Worm (Caenorhabditis elegans) whole organism, dauer: Measurements from ENCODE around the gene F58E6.11.

Source experiments
- unc-62 ChIP-seq: sonication (generic microtip); optimal IDR thresholded peaks from 2 replicates; lab custom pipeline; 2017; ENCODE audit warnings: missing biosample characterization, missing genetic modification reagents, missing genetic modification characterization

The F58E6.11 gene

ce11 chrV:9757884-9758283 is at the start of gene F58E6.11:
F58E6.11 (minus strand) TSS chrV:9757984.
- no peak for TF ChIP-seq unc-62 (GFP tag; lab: Kevin White, UChicago)

ce11 chrV:9805161-9805560 is 47.4 kb upstream of the F58E6.11 start, which contains the start of gene sru-37:
sru-37 (plus strand) TSS chrV:9805461.
- no peak for TF ChIP-seq unc-62 (GFP tag; lab: Kevin White, UChicago)

- no peak for TF ChIP-seq unc-62 (GFP tag; lab: Kevin White, UChicago)
Measured at ce11 chrV:9803176-9803575, 45.4 kb upstream of the F58E6.11 start, which contains the start of gene sru-39. sru-39 (plus strand) TSS chrV:9803476.

ce11 chrV:9801965-9802364 is 44.2 kb upstream of the F58E6.11 start, which contains the start of gene F46B6.10:
F46B6.10 (minus strand) TSS chrV:9802065.
- no peak for TF ChIP-seq unc-62 (GFP tag; lab: Kevin White, UChicago)

- TF ChIP-seq unc-62 (GFP tag; lab: Kevin White, UChicago): no peak
Measured at ce11 chrV:9799076-9799475, 41.3 kb upstream of the F58E6.11 start, which contains the start of gene F46B6.13. F46B6.13 (minus strand) TSS chrV:9799176.

- no peak for TF ChIP-seq unc-62 (GFP tag; lab: Kevin White, UChicago)
Measured at ce11 chrV:9798212-9798611, 40.4 kb upstream of the F58E6.11 start.

ce11 chrV:9796562-9796961 is 38.8 kb upstream of the F58E6.11 start, which contains the start of gene F46B6.9:
F46B6.9 (plus strand) TSS chrV:9796862.
- TF ChIP-seq unc-62 (GFP tag; lab: Kevin White, UChicago): no peak

- TF ChIP-seq unc-62 (GFP tag; lab: Kevin White, UChicago): no peak
Measured at ce11 chrV:9796002-9796401, 38.2 kb upstream of the F58E6.11 start.

- TF ChIP-seq unc-62 (GFP tag; lab: Kevin White, UChicago): no peak
Measured at ce11 chrV:9794997-9795396, 37.2 kb upstream of the F58E6.11 start.

- no peak for TF ChIP-seq unc-62 (GFP tag; lab: Kevin White, UChicago)
Measured at ce11 chrV:9791332-9791731, 33.5 kb upstream of the F58E6.11 start, which contains the start of gene lipl-2. lipl-2 (plus strand) TSS chrV:9791567.

ce11 chrV:9789657-9790261 is 32.0 kb upstream of the F58E6.11 start, which contains the start of gene ztf-7:
ztf-7 (minus strand) TSS chrV:9789707.
- no peak for TF ChIP-seq unc-62 (GFP tag; lab: Kevin White, UChicago)

ce11 chrV:9786721-9787131 is 28.9 kb upstream of the F58E6.11 start, which contains the start of gene F46B6.6:
F46B6.6 (minus strand) TSS chrV:9786868.
- no peak for TF ChIP-seq unc-62 (GFP tag; lab: Kevin White, UChicago)

ce11 chrV:9784215-9784614 is 26.4 kb upstream of the F58E6.11 start:
- TF ChIP-seq unc-62 (GFP tag; lab: Kevin White, UChicago): no peak

- no peak for TF ChIP-seq unc-62 (GFP tag; lab: Kevin White, UChicago)
Measured at ce11 chrV:9782969-9783368, 25.2 kb upstream of the F58E6.11 start, which contains the start of gene F46B6.5. F46B6.5 (minus strand) TSS chrV:9783069.

- TF ChIP-seq unc-62 (GFP tag; lab: Kevin White, UChicago): no peak
Measured at ce11 chrV:9782045-9782444, 24.3 kb upstream of the F58E6.11 start.

ce11 chrV:9779418-9779817 is 21.6 kb upstream of the F58E6.11 start, which contains the start of gene F46B6.4:
F46B6.4 (minus strand) TSS chrV:9779518.
- TF ChIP-seq unc-62 (GFP tag; lab: Kevin White, UChicago): no peak

ce11 chrV:9777645-9778044 is 19.9 kb upstream of the F58E6.11 start, which contains the start of gene smg-4:
smg-4 (minus strand) TSS chrV:9777745.
- TF ChIP-seq unc-62 (GFP tag; lab: Kevin White, UChicago): no peak
